Worm (Caenorhabditis elegans): ENCODE data around the gene Y75B12B.3.

Gene Y75B12B.3

ce11 chrV:15136772-15137171 is 49.3 kb downstream of the Y75B12B.3 start, which contains the start of gene aipl-1 (continued):
- no peak for TF ChIP-seq hlh-6 (tag; optimal IDR thresholded peaks at IDR 0.05)
- TF ChIP-seq pha-2 (tag; optimal IDR thresholded peaks at IDR 0.05): no peak
- TF ChIP-seq lim-6 (tag; optimal IDR thresholded peaks at IDR 0.05): peak; percentile 8
- peak; percentile 47 for TF ChIP-seq rnt-1 (tag; optimal IDR thresholded peaks at IDR 0.05)
- peak; percentile 20 for TF ChIP-seq elt-2 (tag; optimal IDR thresholded peaks at IDR 0.05)
- TF ChIP-seq nhr-11 (tag; optimal IDR thresholded peaks at IDR 0.05): no peak
- no peak for TF ChIP-seq ttx-3 (tag; optimal IDR thresholded peaks at IDR 0.05)
- peak; percentile 62 for TF ChIP-seq ceh-2 (tag; optimal IDR thresholded peaks at IDR 0.05)
- no peak for TF ChIP-seq ref-2 (tag; optimal IDR thresholded peaks at IDR 0.05)
- no peak for TF ChIP-seq hlh-30 (tag; optimal IDR thresholded peaks at IDR 0.05; ENCODE audit: insufficient read depth)
- no peak for TF ChIP-seq sox-4 (tag; optimal IDR thresholded peaks at IDR 0.05)
- TF ChIP-seq ceh-48 (tag; optimal IDR thresholded peaks at IDR 0.05): no peak
- TF ChIP-seq ceh-14 (tag; optimal IDR thresholded peaks at IDR 0.05): peak; percentile 63
- no peak for TF ChIP-seq ceh-45 (GFP tag; IDR thresholded peaks at IDR 0.05)
- no peak for TF ChIP-seq ceh-24 (tag; optimal IDR thresholded peaks at IDR 0.05)
- no peak for TF ChIP-seq npax-4 (tag; optimal IDR thresholded peaks at IDR 0.05)
- TF ChIP-seq ceh-6 (GFP tag; optimal IDR thresholded peaks at IDR 0.05): no peak
- no peak for TF ChIP-seq ztf-16 (tag; optimal IDR thresholded peaks at IDR 0.05)
- TF ChIP-seq pax-1 (tag; optimal IDR thresholded peaks at IDR 0.05): no peak
- TF ChIP-seq ets-4 (tag; optimal IDR thresholded peaks at IDR 0.05): peak; percentile 24
- TF ChIP-seq pat-9 (tag; optimal IDR thresholded peaks at IDR 0.05): no peak
- TF ChIP-seq tbx-2 (tag; optimal IDR thresholded peaks at IDR 0.05): peak; percentile 78
- TF ChIP-seq dve-1 (tag; optimal IDR thresholded peaks at IDR 0.05): no peak
- TF ChIP-seq ceh-34 (tag; optimal IDR thresholded peaks at IDR 0.05): peak; percentile 10
- no peak for TF ChIP-seq hlh-13 (GFP tag; optimal IDR thresholded peaks at IDR 0.05)

Data from whole organism, late embryonic.